Fruit fly (Drosophila melanogaster) whole organism, embryonic: Measurements from ENCODE around the gene gt.

Experiments
- Adf1 ChIP-seq: fragments of 200-800 bp; sonication (Bioruptor generic); IDR thresholded peaks from 2 replicates; pipeline ENCODE4 v1.3.6; 2022; ENCODE audit warnings: missing biosample characterization, missing genetic modification characterization
- Atf3 ChIP-seq: fragments of 200-800 bp; sonication (Bioruptor generic); optimal IDR thresholded peaks from 3 replicates; lab custom pipeline; 2016; ENCODE audit warnings: missing biosample characterization, missing genetic modification characterization
- Bteb2 ChIP-seq: fragments of 200-800 bp; sonication (Bioruptor generic); optimal IDR thresholded peaks from 2 replicates; lab custom pipeline; 2016; ENCODE audit warnings: missing biosample characterization, missing genetic modification characterization
- CG10366 ChIP-seq: fragments of 200-800 bp; sonication (Bioruptor generic); IDR thresholded peaks from 2 replicates; pipeline ENCODE4 v1.3.6; 2022; ENCODE audit warnings: missing biosample characterization, missing genetic modification characterization
- CG10431 ChIP-seq: fragments of 200-800 bp; sonication (Bioruptor generic); optimal IDR thresholded peaks from 3 replicates; lab custom pipeline; 2018; ENCODE audit warnings: missing biosample characterization, mild to moderate bottlenecking, missing genetic modification characterization
- CG12219 ChIP-seq: fragments of 200-800 bp; sonication (Bioruptor generic); optimal IDR thresholded peaks from 3 replicates; lab custom pipeline; 2018; ENCODE audit warnings: missing biosample characterization, mild to moderate bottlenecking, missing genetic modification characterization
- CG1529 ChIP-seq: fragments of 200-800 bp; sonication (Bioruptor generic); optimal IDR thresholded peaks from 3 replicates; lab custom pipeline; 2018; ENCODE audit warnings: missing biosample characterization, missing genetic modification characterization
- CG17328 ChIP-seq: fragments of 200-800 bp; sonication (Bioruptor generic); IDR thresholded peaks from 2 replicates; pipeline ENCODE4 v1.3.6; 2022; ENCODE audit warnings: missing biosample characterization, missing genetic modification characterization
- CG17361 ChIP-seq: fragments of 200-800 bp; sonication (Bioruptor generic); IDR thresholded peaks from 3 replicates; pipeline ENCODE4 v1.3.6; 2022; ENCODE audit warnings: missing biosample characterization, missing genetic modification characterization
- CG17385 ChIP-seq: fragments of 200-800 bp; sonication (Bioruptor generic); optimal IDR thresholded peaks from 3 replicates; lab custom pipeline; 2018; ENCODE audit warnings: missing biosample characterization, mild to moderate bottlenecking, missing genetic modification characterization
- CG17612 ChIP-seq: fragments of 200-800 bp; sonication (Bioruptor generic); IDR thresholded peaks from 2 replicates; pipeline ENCODE4 v1.3.6; 2022; ENCODE audit warnings: missing biosample characterization, missing genetic modification characterization
- CG31441 ChIP-seq: fragments of 200-800 bp; sonication (Bioruptor generic); IDR thresholded peaks from 2 replicates; pipeline ENCODE4 v1.3.6; 2022; ENCODE audit warnings: missing biosample characterization, missing genetic modification characterization
- CG3163 ChIP-seq: fragments of 200-800 bp; sonication (Bioruptor generic); optimal IDR thresholded peaks from 3 replicates; lab custom pipeline; 2016; ENCODE audit warnings: missing biosample characterization, missing genetic modification characterization
- CG32772 ChIP-seq: fragments of 200-800 bp; sonication (Bioruptor generic); IDR thresholded peaks from 2 replicates; pipeline ENCODE4 v1.3.6; 2022; ENCODE audit warnings: missing biosample characterization, missing genetic modification characterization
- CG3726 ChIP-seq: fragments of 200-800 bp; sonication (Bioruptor generic); IDR thresholded peaks from 3 replicates; pipeline ENCODE4, ENCODE4 v1.3.6; 2022; ENCODE audit warnings: missing biosample characterization, missing genetic modification characterization
- CG6254 ChIP-seq: fragments of 200-800 bp; sonication (Bioruptor generic); optimal IDR thresholded peaks from 3 replicates; lab custom pipeline; 2017; ENCODE audit warnings: mild to moderate bottlenecking, missing biosample characterization, missing genetic modification reagents, missing genetic modification characterization
- CG6689 ChIP-seq: fragments of 200-800 bp; sonication (Bioruptor generic); IDR thresholded peaks from 2 replicates; pipeline ENCODE4 v1.3.6; 2022; ENCODE audit warnings: missing biosample characterization, missing genetic modification characterization
- CG6791 ChIP-seq: fragments of 200-800 bp; sonication (Bioruptor generic); IDR thresholded peaks from 3 replicates; pipeline ENCODE4 v1.3.6; 2022; ENCODE audit warnings: missing biosample characterization, missing genetic modification characterization; ENCODE audit not compliant: partially characterized antibody
- CG7786 ChIP-seq: fragments of 200-800 bp; sonication (Bioruptor generic); optimal IDR thresholded peaks from 2 replicates; lab custom pipeline; 2016; ENCODE audit warnings: missing biosample characterization, missing genetic modification characterization
- CG9797 ChIP-seq: fragments of 200-800 bp; sonication (Bioruptor generic); optimal IDR thresholded peaks from 3 replicates; lab custom pipeline; 2018; ENCODE audit warnings: missing biosample characterization, mild to moderate bottlenecking, missing genetic modification characterization
- Dfd ChIP-seq, 2 experiments: fragments of >200 bp; optimal IDR thresholded peaks; 2 replicates each; lab custom pipeline; 2017; ENCODE audit warnings: missing biosample characterization in 2 of 2, missing genetic modification characterization in 2 of 2
- Dp ChIP-seq: fragments of 200-800 bp; sonication (Bioruptor generic); optimal IDR thresholded peaks from 2 replicates; lab custom pipeline; 2018; ENCODE audit warnings: missing biosample characterization, mild to moderate bottlenecking, missing genetic modification characterization, moderate library complexity
- Ets97D ChIP-seq: fragments of 200-800 bp; sonication (Bioruptor generic); optimal IDR thresholded peaks from 3 replicates; lab custom pipeline; 2016; ENCODE audit warnings: missing biosample characterization, missing genetic modification characterization
- Fer3 ChIP-seq: fragments of 200-800 bp; sonication (Bioruptor generic); optimal IDR thresholded peaks from 2 replicates; lab custom pipeline; 2018; ENCODE audit warnings: missing biosample characterization, mild to moderate bottlenecking, missing genetic modification characterization, moderate library complexity
- Hey ChIP-seq: fragments of 200-800 bp; sonication (Bioruptor generic); optimal IDR thresholded peaks from 3 replicates; lab custom pipeline; 2018; ENCODE audit warnings: missing biosample characterization, mild to moderate bottlenecking, missing genetic modification characterization
- Stat92E ChIP-seq, 3 experiments: fragments of >200 bp in 2 of 3; fragments of 200-800 bp in 1 of 3; sonication (Bioruptor generic) in 1 of 3; optimal IDR thresholded peaks; 2 replicates each; lab custom pipeline; 2017 to 2019; ENCODE audit warnings: missing biosample characterization in 3 of 3, missing genetic modification characterization in 3 of 3, mild to moderate bottlenecking in 1 of 3, moderate library complexity in 1 of 3
- YL-1 ChIP-seq: fragments of 200-800 bp; sonication (Bioruptor generic); optimal IDR thresholded peaks from 3 replicates; lab custom pipeline; 2017; ENCODE audit warnings: missing biosample characterization, mild to moderate bottlenecking, missing genetic modification characterization
- abd-A ChIP-seq: fragments of 200-800 bp; sonication (Bioruptor generic); optimal IDR thresholded peaks from 3 replicates; lab custom pipeline; 2019; ENCODE audit warnings: missing biosample characterization, mild to moderate bottlenecking, missing genetic modification characterization, moderate library complexity
- ara ChIP-seq: fragments of 200-800 bp; sonication (Bioruptor generic); IDR thresholded peaks from 2 replicates; pipeline ENCODE4 v1.3.6; 2022; ENCODE audit warnings: missing biosample characterization, missing genetic modification characterization
- ase ChIP-seq: fragments of 200-800 bp; sonication (Bioruptor generic); IDR thresholded peaks from 3 replicates; pipeline ENCODE4 v1.3.6; 2022; ENCODE audit warnings: missing biosample characterization, missing genetic modification characterization
- bbx ChIP-seq: fragments of 200-800 bp; sonication (Bioruptor generic); IDR thresholded peaks from 2 replicates; pipeline ENCODE4 v1.3.6; 2022; ENCODE audit warnings: missing biosample characterization, missing genetic modification characterization; ENCODE audit not compliant: partially characterized antibody
- bowl ChIP-seq: fragments of 200-800 bp; sonication (Bioruptor generic); IDR thresholded peaks from 2 replicates; pipeline ENCODE4 v1.3.6; 2022; ENCODE audit warnings: missing biosample characterization, missing genetic modification characterization
- chm ChIP-seq: fragments of 200-800 bp; sonication (Bioruptor generic); IDR thresholded peaks from 2 replicates; pipeline ENCODE4 v1.3.6; 2022; ENCODE audit warnings: missing biosample characterization, missing genetic modification characterization
- dmrt99B ChIP-seq: fragments of 200-800 bp; sonication (Bioruptor generic); optimal IDR thresholded peaks from 2 replicates; lab custom pipeline; 2018; ENCODE audit warnings: missing biosample characterization, mild to moderate bottlenecking, missing genetic modification characterization, moderate library complexity
- dysf ChIP-seq: fragments of 200-800 bp; sonication (Bioruptor generic); IDR thresholded peaks from 3 replicates; pipeline ENCODE4 v1.3.6; 2022; ENCODE audit warnings: missing biosample characterization, missing genetic modification characterization
- fd3F ChIP-seq: fragments of 200-800 bp; sonication (Bioruptor generic); optimal IDR thresholded peaks from 2 replicates; lab custom pipeline; 2018; ENCODE audit warnings: missing biosample characterization, mild to moderate bottlenecking, missing genetic modification characterization, moderate library complexity
- hkb ChIP-seq, 2 experiments: fragments of 200-800 bp in 1 of 2; fragments of >200 bp in 1 of 2; sonication (Bioruptor generic) in 1 of 2; IDR thresholded peaks in 1 of 2; optimal IDR thresholded peaks in 1 of 2; 2 replicates each; pipeline versions ENCODE4 v1.3.6 to Lab custom; 2017 to 2022; ENCODE audit warnings: missing biosample characterization in 1 of 2, missing genetic modification characterization in 1 of 2
- inv ChIP-seq: fragments of 200-800 bp; sonication (Bioruptor generic); IDR thresholded peaks from 2 replicates; pipeline ENCODE4 v1.3.6; 2022; ENCODE audit warnings: missing biosample characterization, missing genetic modification characterization; ENCODE audit not compliant: partially characterized antibody
- maf-S ChIP-seq: fragments of 200-800 bp; sonication (Bioruptor generic); optimal IDR thresholded peaks from 2 replicates; lab custom pipeline; 2016; ENCODE audit warnings: missing biosample characterization, missing genetic modification characterization
- mld ChIP-seq: fragments of 200-800 bp; sonication (Bioruptor generic); IDR thresholded peaks from 3 replicates; pipeline ENCODE4 v1.3.6; 2022; ENCODE audit warnings: missing biosample characterization, missing genetic modification characterization; ENCODE audit not compliant: partially characterized antibody
- pho ChIP-seq: fragments of 200-800 bp; sonication (Bioruptor generic); optimal IDR thresholded peaks from 2 replicates; lab custom pipeline; 2016; ENCODE audit warnings: missing biosample characterization, missing genetic modification characterization
- phol ChIP-seq: fragments of 200-800 bp; sonication (Bioruptor generic); optimal IDR thresholded peaks from 3 replicates; lab custom pipeline; 2018; ENCODE audit warnings: missing biosample characterization, mild to moderate bottlenecking, missing genetic modification characterization, moderate library complexity
- repo ChIP-seq: fragments of 200-800 bp; sonication (Bioruptor generic); optimal IDR thresholded peaks from 2 replicates; lab custom pipeline; 2016; ENCODE audit warnings: missing biosample characterization, missing genetic modification characterization
- row ChIP-seq: fragments of 200-800 bp; sonication (Bioruptor generic); IDR thresholded peaks from 3 replicates; pipeline ENCODE4 v1.3.6; 2022; ENCODE audit warnings: missing biosample characterization, missing genetic modification characterization
- salm ChIP-seq: fragments of 200-800 bp; sonication (Bioruptor generic); optimal IDR thresholded peaks from 2 replicates; lab custom pipeline; 2018; ENCODE audit warnings: missing biosample characterization, mild to moderate bottlenecking, missing genetic modification characterization
- so ChIP-seq: fragments of 200-800 bp; sonication (Bioruptor generic); IDR thresholded peaks from 3 replicates; pipeline ENCODE4 v1.3.6; 2022; ENCODE audit warnings: missing biosample characterization, missing genetic modification characterization
- sqz ChIP-seq: fragments of 200-800 bp; sonication (Bioruptor generic); optimal IDR thresholded peaks from 3 replicates; lab custom pipeline; 2018; ENCODE audit warnings: missing biosample characterization, mild to moderate bottlenecking, missing genetic modification characterization
- twi ChIP-seq: fragments of 200-800 bp; optimal IDR thresholded peaks from 2 replicates; lab custom pipeline; 2019; ENCODE audit warnings: missing biosample characterization, mild to moderate bottlenecking, missing genetic modification characterization, moderate library complexity
- vnd ChIP-seq: fragments of 200-800 bp; sonication (Bioruptor generic); IDR thresholded peaks from 3 replicates; pipeline ENCODE4 v1.3.6; 2022; ENCODE audit warnings: missing biosample characterization, missing genetic modification characterization; ENCODE audit not compliant: partially characterized antibody
- zfh2 ChIP-seq: fragments of 200-800 bp; sonication (Bioruptor generic); optimal IDR thresholded peaks from 2 replicates; lab custom pipeline; 2016; ENCODE audit warnings: missing biosample characterization, missing genetic modification characterization

gt gene

dm6 chrX:2468576-2468975, 39.8 kb upstream of the gt start (continued):
- TF ChIP-seq Stat92E (GFP tag; optimal IDR thresholded peaks at IDR 0.05; lab: Kevin White, UChicago), result peak in 1 of 3 experiments; percentile 38
- peak; percentile 23; the same call in 1 of the 2 replicates for TF ChIP-seq CG17612 (GFP tag; lab: Robert Waterston, UW)
- TF ChIP-seq zfh2 (GFP tag; lab: Kevin White, UChicago), result no peak
- peak; percentile 56 for TF ChIP-seq CG10431 (GFP tag; lab: Kevin White, UChicago)
- TF ChIP-seq CG17328 (GFP tag; lab: Robert Waterston, UW), result peak; percentile 82
- TF ChIP-seq dysf (GFP tag; lab: Robert Waterston, UW), result peak; percentile 77
- no peak for TF ChIP-seq mld (GFP tag; lab: Robert Waterston, UW)
- TF ChIP-seq CG32772 (GFP tag; lab: Robert Waterston, UW), result peak; percentile 82
- peak; percentile 74 for TF ChIP-seq CG7786 (GFP tag; lab: Kevin White, UChicago)
- peak; percentile 68 for TF ChIP-seq Atf3
- TF ChIP-seq YL-1 (GFP tag; lab: Kevin White, UChicago), result no peak
- TF ChIP-seq pho (GFP tag; lab: Kevin White, UChicago), result no peak
- no peak for TF ChIP-seq Adf1 (GFP tag; lab: Robert Waterston, UW)
- TF ChIP-seq CG6689 (GFP tag; lab: Robert Waterston, UW), result peak; percentile 83
- TF ChIP-seq ase (GFP tag; lab: Robert Waterston, UW), result peak; percentile 65; the same call in 2 of the 3 replicates
- no peak for TF ChIP-seq bbx (GFP tag; lab: Robert Waterston, UW)
- TF ChIP-seq twi (tag; lab: Kevin White, UChicago), result peak; percentile 54
- no peak for TF ChIP-seq CG6791 (GFP tag; lab: Robert Waterston, UW)
- 0 out of 2 replicates have a peak, but pooled peaks have one; percentile 19 for TF ChIP-seq bowl (GFP tag; lab: Robert Waterston, UW)
- TF ChIP-seq Bteb2, result peak; percentile 4
- TF ChIP-seq CG31441, result peak; percentile 80
- peak; percentile 76 for TF ChIP-seq chm
- TF ChIP-seq Dfd (GFP tag; optimal IDR thresholded peaks at IDR 0.05; lab: Kevin White, UChicago), result no peak
- peak; percentile 63 for TF ChIP-seq sqz (GFP tag; lab: Kevin White, UChicago)
- peak; percentile 58 for TF ChIP-seq CG12219
- peak; percentile 79 for TF ChIP-seq CG17361
- TF ChIP-seq repo (GFP tag; lab: Kevin White, UChicago), result no peak
- peak; percentile 36 for TF ChIP-seq CG3163 (GFP tag; lab: Kevin White, UChicago)
- no peak for TF ChIP-seq CG9797
- TF ChIP-seq inv (GFP tag; lab: Robert Waterston, UW), result no peak
- peak; percentile 65; the same call in 1 of the 2 replicates for TF ChIP-seq CG10366
- no peak for TF ChIP-seq hkb (optimal IDR thresholded peaks at IDR 0.05; lab: Kevin White, UChicago)
- peak; percentile 80 for TF ChIP-seq hkb (GFP tag; IDR thresholded peaks at IDR 0.05; lab: Robert Waterston, UW)
- peak; percentile 67 for TF ChIP-seq CG6254
- no peak for TF ChIP-seq abd-A (tag; lab: Kevin White, UChicago)
- no peak for TF ChIP-seq vnd (GFP tag; lab: Robert Waterston, UW)
- peak; percentile 47 for TF ChIP-seq Ets97D
- TF ChIP-seq salm (tag; lab: Kevin White, UChicago), result peak; percentile 30
- peak; percentile 28 for TF ChIP-seq Fer3
- peak; percentile 45; the same call in 1 of the 3 replicates for TF ChIP-seq so (GFP tag; lab: Robert Waterston, UW)
- TF ChIP-seq Dp, result no peak
- peak; percentile 82 for TF ChIP-seq row (GFP tag; lab: Robert Waterston, UW)
- peak; percentile 63 for TF ChIP-seq CG17385
- no peak for TF ChIP-seq fd3F (GFP tag; lab: Kevin White, UChicago)
- peak; percentile 65; the same call in 1 of the 3 replicates for TF ChIP-seq CG3726
- peak; percentile 71 for TF ChIP-seq dmrt99B (tag; lab: Kevin White, UChicago)
- TF ChIP-seq ara (GFP tag; lab: Robert Waterston, UW), result peak; percentile 89
- peak; percentile 77 for TF ChIP-seq phol
- no peak for TF ChIP-seq Hey (tag; lab: Kevin White, UChicago)
- TF ChIP-seq maf-S (GFP tag; lab: Kevin White, UChicago), result no peak
- TF ChIP-seq CG1529 (GFP tag; lab: Kevin White, UChicago), result peak; percentile 61
